Worm (Caenorhabditis elegans) whole organism, young adult: Measurements from ENCODE around the gene spas-1.

Experiments
- B0019.2 ChIP-seq: fragments of 200-800 bp; sonication (Bioruptor generic); conservative IDR thresholded peaks from 2 replicates; pipeline ENCODE4 v1.3.6; 2022; ENCODE audit warnings: missing genetic modification reagents, missing genetic modification characterization, missing compliant biosample characterization
- T07F8.4 ChIP-seq: sonication (generic microtip); optimal IDR thresholded peaks from 2 replicates; lab custom pipeline; 2016; ENCODE audit warnings: mild to moderate bottlenecking, missing genetic modification characterization, moderate library complexity, missing compliant biosample characterization
- bed-2 ChIP-seq: fragments of 200-800 bp; sonication (Bioruptor generic); IDR thresholded peaks from 2 replicates; pipeline ENCODE4 v1.3.6; 2022; ENCODE audit warnings: missing genetic modification reagents, missing genetic modification characterization, missing compliant biosample characterization
- dpff-1 ChIP-seq: sonication (generic microtip); optimal IDR thresholded peaks from 2 replicates; lab custom pipeline; 2017; ENCODE audit warnings: mild to moderate bottlenecking, missing genetic modification characterization, missing compliant biosample characterization
- nfya-1 ChIP-seq: sonication (generic microtip); optimal IDR thresholded peaks from 2 replicates; lab custom pipeline; 2017; ENCODE audit warnings: antibody characterized with exemption, missing compliant biosample characterization, missing genetic modification characterization, borderline replicate concordance; ENCODE audit not compliant: insufficient read depth
- pbrm-1 ChIP-seq: fragments of 200-800 bp; sonication (Bioruptor generic); IDR thresholded peaks from 2 replicates; pipeline ENCODE4 v1.3.6; 2022; ENCODE audit warnings: missing genetic modification reagents, missing genetic modification characterization, missing compliant biosample characterization
- snpc-4 ChIP-seq, 5 experiments: fragments of 150-350 bp in 1 of 5; sonication (generic microtip) in 4 of 5; optimal IDR thresholded peaks; 2 replicates each; lab custom pipeline; 2014 to 2018; ENCODE audit warnings: missing genetic modification characterization in 5 of 5, missing biosample characterization in 3 of 5, antibody characterized with exemption in 2 of 5, mild to moderate bottlenecking in 2 of 5, missing compliant biosample characterization in 2 of 5, missing genotype in 2 of 5, moderate library complexity in 2 of 5, missing genetic modification reagents in 1 of 5
- ztf-3 ChIP-seq: fragments of 200-800 bp; sonication (Bioruptor generic); optimal IDR thresholded peaks from 2 replicates; lab custom pipeline; 2018; ENCODE audit warnings: mild to moderate bottlenecking, missing genetic modification characterization, missing compliant biosample characterization

- TF ChIP-seq bed-2 (GFP tag; lab: Robert Waterston, UW) (no peak), dpff-1 (no peak), pbrm-1 (GFP tag; lab: Robert Waterston, UW) (no peak), T07F8.4 (tag; lab: Kevin White, UChicago) (no peak), ztf-3 (GFP tag; lab: Kevin White, UChicago) (no peak), nfya-1 (no peak), B0019.2 (GFP tag; lab: Robert Waterston, UW) (no peak), snpc-4 (GFP tag; optimal IDR thresholded peaks at IDR 0.05; lab: Kevin White, UChicago) (no peak), snpc-4 (tag; optimal IDR thresholded peaks at IDR 0.05; lab: Kevin White, UChicago) (no peak)
These were observed 34.3 kb upstream of the spas-1 start, which contains the start of gene pitr-3 for ce11 chrV:9141297-9141696.
